Fruit fly (Drosophila melanogaster): Measurements from ENCODE around the gene CG2854.

DNA sequence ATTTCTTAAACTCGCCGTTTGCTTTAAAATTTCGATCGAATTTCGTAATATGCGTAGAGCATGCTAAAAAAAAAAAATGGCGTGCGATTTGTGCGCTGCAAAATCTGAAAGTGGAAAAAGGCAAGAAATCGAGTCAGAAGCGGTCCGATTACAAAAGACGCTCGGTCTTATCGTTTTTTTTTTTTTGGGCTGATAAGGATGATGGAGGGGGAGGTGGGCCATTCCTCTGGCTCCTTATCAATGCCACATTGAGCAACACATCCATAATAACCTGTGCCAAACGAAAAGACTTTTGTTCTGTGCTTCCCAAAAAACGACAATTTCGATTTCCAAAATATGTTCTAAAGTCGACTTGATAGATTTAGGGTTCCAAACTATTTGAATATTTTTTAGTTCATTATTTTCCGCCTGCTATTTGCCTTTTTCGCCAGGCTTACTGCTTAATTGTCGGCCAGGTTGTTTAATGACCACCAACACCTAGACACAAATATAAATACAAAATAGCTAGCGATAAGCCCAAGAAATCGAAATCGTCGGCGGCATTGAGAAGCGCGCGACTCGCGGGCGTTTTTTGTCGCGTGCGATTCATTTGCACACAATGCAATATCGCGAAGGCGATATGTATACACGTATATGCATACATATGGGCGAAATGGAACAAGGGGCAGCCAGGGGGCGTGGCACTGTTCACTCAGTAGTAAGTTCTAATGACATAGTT lies 22.7 kb downstream of the CG2854 start:
- no peak for TF ChIP-seq CG14655 (GFP tag; optimal IDR thresholded peaks at IDR 0.05)
- TF ChIP-seq fd96Ca (GFP tag; IDR thresholded peaks at IDR 0.05): no peak
- TF ChIP-seq CG12605 (GFP tag; IDR thresholded peaks at IDR 0.05): no peak
- no peak for TF ChIP-seq Pif1A (GFP tag; optimal IDR thresholded peaks at IDR 0.05)
- no peak for TF ChIP-seq Pif1B (GFP tag; optimal IDR thresholded peaks at IDR 0.05)
- no peak for TF ChIP-seq EcR (GFP tag; optimal IDR thresholded peaks at IDR 0.05)
- no peak for TF ChIP-seq CG32121 (GFP tag; IDR thresholded peaks at IDR 0.05)
